Worm (Caenorhabditis elegans): ENCODE results near the gene oac-22.

Gene oac-22

ce11 chrIV:3873706-3874105 lies 11.8 kb upstream of the oac-22 start, which contains the start of gene F37C4.5:
TSS of gene F37C4.5 (minus strand) at chrIV:3873806.
- TF ChIP-seq dmd-4 (tag; optimal IDR thresholded peaks at IDR 0.05) (no peak), snpc-4 (tag; optimal IDR thresholded peaks at IDR 0.05) (no peak), ceh-82 (tag; optimal IDR thresholded peaks at IDR 0.05) (no peak)

- TF ChIP-seq crh-2 (tag; optimal IDR thresholded peaks at IDR 0.05) (peak; percentile 40), unc-39 (tag; optimal IDR thresholded peaks at IDR 0.05) (no peak), nhr-129 (tag; optimal IDR thresholded peaks at IDR 0.05) (peak; percentile 45), dmd-4 (tag; optimal IDR thresholded peaks at IDR 0.05) (no peak), sma-9 (GFP tag; optimal IDR thresholded peaks at IDR 0.05) (peak; percentile 26), sma-9 (tag; optimal IDR thresholded peaks at IDR 0.05) (no peak), nhr-10 (tag; optimal IDR thresholded peaks at IDR 0.05) (peak; percentile 30), unc-55 (GFP tag; optimal IDR thresholded peaks at IDR 0.05) (peak; percentile 28), lin-11 (tag; optimal IDR thresholded peaks at IDR 0.05) (no peak), ZK546.5 (tag; optimal IDR thresholded peaks at IDR 0.05) (no peak), mab-5 (tag; optimal IDR thresholded peaks at IDR 0.05) (no peak), C34F6.9 (tag; optimal IDR thresholded peaks at IDR 0.05) (peak; percentile 41), nhr-23 (tag; optimal IDR thresholded peaks at IDR 0.05) (no peak), F13H6.1 (tag; optimal IDR thresholded peaks at IDR 0.05) (peak; percentile 10), ama-1 (optimal IDR thresholded peaks at IDR 0.05) (peak; percentile 95), ztf-4 (tag; optimal IDR thresholded peaks at IDR 0.05) (no peak), aly-2 (tag; optimal IDR thresholded peaks at IDR 0.05) (no peak), nhr-25 (tag; optimal IDR thresholded peaks at IDR 0.05) (peak; percentile 19), ztf-1 (GFP tag; conservative IDR thresholded peaks at IDR 0.05) (no peak), nhr-21 (tag; optimal IDR thresholded peaks at IDR 0.05) (no peak), lsy-2 (tag; optimal IDR thresholded peaks at IDR 0.05) (peak in 1 of 2 experiments; percentile 51), fos-1 (tag; optimal IDR thresholded peaks at IDR 0.05) (peak; percentile 65)
Measured at ce11 chrIV:3874417-3874816, 11.1 kb upstream of the oac-22 start.

- TF ChIP-seq nhr-129 (tag; optimal IDR thresholded peaks at IDR 0.05), result peak; percentile 47
- TF ChIP-seq C34F6.9 (tag; optimal IDR thresholded peaks at IDR 0.05), result peak; percentile 59
- TF ChIP-seq R02D3.7 (tag; optimal IDR thresholded peaks at IDR 0.05), result no peak
- no peak for TF ChIP-seq lin-39 (tag; optimal IDR thresholded peaks at IDR 0.05)
- TF ChIP-seq gmeb-1 (tag; optimal IDR thresholded peaks at IDR 0.05), result no peak
- TF ChIP-seq mab-5 (tag; optimal IDR thresholded peaks at IDR 0.05), result peak; percentile 85
- peak; percentile 31 for TF ChIP-seq crh-2 (tag; optimal IDR thresholded peaks at IDR 0.05)
- no peak for TF ChIP-seq nhr-77 (tag; optimal IDR thresholded peaks at IDR 0.05)
- peak; percentile 41 for TF ChIP-seq Y55F3AM.14 (GFP tag; optimal IDR thresholded peaks at IDR 0.05)
- no peak for TF ChIP-seq nhr-12 (tag; optimal IDR thresholded peaks at IDR 0.05)
- TF ChIP-seq ZK546.5 (tag; optimal IDR thresholded peaks at IDR 0.05), result no peak
- no peak for TF ChIP-seq ztf-1 (GFP tag; conservative IDR thresholded peaks at IDR 0.05)
- TF ChIP-seq unc-55 (GFP tag; optimal IDR thresholded peaks at IDR 0.05), result peak; percentile 75
- TF ChIP-seq ceh-82 (tag; optimal IDR thresholded peaks at IDR 0.05), result no peak
- no peak for TF ChIP-seq alr-1 (tag; optimal IDR thresholded peaks at IDR 0.05)
- no peak for TF ChIP-seq zag-1 (tag; optimal IDR thresholded peaks at IDR 0.05)
- no peak for TF ChIP-seq mbf-1 (tag; optimal IDR thresholded peaks at IDR 0.05)
- no peak for TF ChIP-seq dmd-4 (tag; optimal IDR thresholded peaks at IDR 0.05)
- TF ChIP-seq ceh-16 (tag; optimal IDR thresholded peaks at IDR 0.05), result no peak
- peak; percentile 73 for TF ChIP-seq sma-9 (GFP tag; optimal IDR thresholded peaks at IDR 0.05)
- no peak for TF ChIP-seq sma-9 (tag; optimal IDR thresholded peaks at IDR 0.05)
- TF ChIP-seq unc-39 (tag; optimal IDR thresholded peaks at IDR 0.05), result no peak
- no peak for TF ChIP-seq nhr-21 (tag; optimal IDR thresholded peaks at IDR 0.05)
- peak; percentile 45 for TF ChIP-seq sem-4 (tag; optimal IDR thresholded peaks at IDR 0.05)
- no peak for TF ChIP-seq lin-13 (GFP tag; optimal IDR thresholded peaks at IDR 0.05)
- TF ChIP-seq sma-3 (GFP tag; optimal IDR thresholded peaks at IDR 0.05), result peak; percentile 42
- TF ChIP-seq nhr-23 (tag; optimal IDR thresholded peaks at IDR 0.05), result no peak
- TF ChIP-seq peb-1 (tag; optimal IDR thresholded peaks at IDR 0.05), result no peak
- no peak for TF ChIP-seq nhr-10 (tag; optimal IDR thresholded peaks at IDR 0.05)
- TF ChIP-seq lsy-2 (tag; optimal IDR thresholded peaks at IDR 0.05), result no peak
- no peak for TF ChIP-seq lin-11 (tag; optimal IDR thresholded peaks at IDR 0.05)
- TF ChIP-seq blmp-1 (tag; optimal IDR thresholded peaks at IDR 0.05; ENCODE audit: insufficient read depth), result no peak
- TF ChIP-seq fos-1 (tag; optimal IDR thresholded peaks at IDR 0.05), result peak; percentile 82
- no peak for TF ChIP-seq nhr-6 (tag; optimal IDR thresholded peaks at IDR 0.05)
- no peak for TF ChIP-seq mdl-1 (tag; optimal IDR thresholded peaks at IDR 0.05)
- TF ChIP-seq skn-1 (tag; optimal IDR thresholded peaks at IDR 0.05), result no peak
- TF ChIP-seq unc-62 (GFP tag; optimal IDR thresholded peaks at IDR 0.05), result no peak
- peak; percentile 33 for TF ChIP-seq F13H6.1 (tag; optimal IDR thresholded peaks at IDR 0.05)
- no peak for TF ChIP-seq nhr-237 (tag; optimal IDR thresholded peaks at IDR 0.05)
- no peak for TF ChIP-seq ztf-11 (tag; optimal IDR thresholded peaks at IDR 0.05)
- no peak for TF ChIP-seq ztf-4 (tag; optimal IDR thresholded peaks at IDR 0.05)
- TF ChIP-seq aly-2 (tag; optimal IDR thresholded peaks at IDR 0.05), result no peak
- TF ChIP-seq elt-1 (tag; optimal IDR thresholded peaks at IDR 0.05), result no peak
- TF ChIP-seq egl-27 (tag; optimal IDR thresholded peaks at IDR 0.05), result peak; percentile 21
- TF ChIP-seq nhr-25 (tag; optimal IDR thresholded peaks at IDR 0.05), result no peak
- no peak for TF ChIP-seq nhr-11 (tag; optimal IDR thresholded peaks at IDR 0.05)
- no peak for TF ChIP-seq ama-1 (optimal IDR thresholded peaks at IDR 0.05)
- TF ChIP-seq snpc-4 (tag; optimal IDR thresholded peaks at IDR 0.05), result no peak
Measured at ce11 chrIV:3875260-3875659, 10.2 kb upstream of the oac-22 start.
